Fruit fly (Drosophila melanogaster) S2 (cell line): ENCODE measurements around the gene RAF2.

ENCODE experiments used
- CG8478 ChIP-seq: fragments of >200 bp; optimal IDR thresholded peaks from 2 replicates; lab custom pipeline; 2018
- CTCF ChIP-seq, 2 experiments: fragments of >200 bp; optimal IDR thresholded peaks; 2 replicates each; lab custom pipeline; 2018

RAF2 gene

DNA sequence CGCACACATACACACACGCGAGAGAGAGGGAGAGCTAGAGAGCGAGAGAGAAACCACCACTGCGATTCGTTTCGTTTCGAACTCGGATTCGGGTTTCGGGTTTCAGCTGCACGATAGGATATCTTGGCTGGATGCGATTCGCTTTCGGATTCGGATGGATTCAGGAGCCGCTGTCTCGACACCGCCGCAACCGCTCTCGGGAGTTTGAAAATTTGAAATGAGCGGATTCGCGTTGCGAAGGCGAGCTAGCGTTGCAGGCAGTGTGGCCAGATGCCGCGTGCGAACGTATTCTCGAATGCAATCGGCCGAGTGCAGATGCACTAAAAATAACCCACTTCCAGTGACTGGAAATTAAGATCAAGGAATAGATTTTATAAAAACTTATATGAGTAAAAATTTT is 25.4 kb downstream of the RAF2 start, which contains the start of gene fax:
fax (minus strand) TSS at position 263 of the 400 bp plus-strand sequence.
- no peak for TF ChIP-seq CG8478 (lab: Kevin White, UChicago)
- TF ChIP-seq CTCF (optimal IDR thresholded peaks at IDR 0.05; lab: Kevin White, UChicago), result peak in 1 of 2 experiments; percentile 60

DNA sequence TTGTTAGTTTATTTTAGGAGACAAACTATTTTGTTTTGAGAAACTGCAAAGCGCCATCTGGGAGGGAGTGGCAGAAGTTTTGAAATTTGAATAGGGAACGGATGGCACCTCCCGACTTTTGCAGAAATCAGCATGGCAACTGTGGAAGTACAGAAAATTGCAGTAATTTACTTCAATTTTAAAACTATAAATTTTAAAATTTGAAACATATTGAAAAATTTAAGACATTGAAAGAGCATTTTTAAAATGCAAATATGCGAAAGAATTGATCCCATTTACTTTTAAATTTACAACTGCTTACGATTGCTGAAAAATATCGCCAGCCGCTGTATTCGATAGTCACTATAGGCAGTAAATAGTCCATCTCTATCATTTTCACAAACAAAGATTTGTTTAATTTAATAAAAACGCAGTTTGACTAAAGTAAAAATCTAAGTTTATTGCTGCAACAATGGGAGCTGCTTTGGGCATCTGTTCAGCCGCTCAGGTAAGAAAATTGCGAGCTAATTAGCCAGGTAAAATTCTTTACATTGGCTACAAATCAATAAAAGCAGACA is 26.3 kb downstream of the RAF2 start, which contains the start of gene Serinc:
Serinc (plus strand) TSS at position 329 of the 557 bp plus-strand sequence.
- TF ChIP-seq CG8478 (lab: Kevin White, UChicago) (no peak), CTCF (optimal IDR thresholded peaks at IDR 0.05; lab: Kevin White, UChicago) (peak; percentile 68 to 92)

DNA sequence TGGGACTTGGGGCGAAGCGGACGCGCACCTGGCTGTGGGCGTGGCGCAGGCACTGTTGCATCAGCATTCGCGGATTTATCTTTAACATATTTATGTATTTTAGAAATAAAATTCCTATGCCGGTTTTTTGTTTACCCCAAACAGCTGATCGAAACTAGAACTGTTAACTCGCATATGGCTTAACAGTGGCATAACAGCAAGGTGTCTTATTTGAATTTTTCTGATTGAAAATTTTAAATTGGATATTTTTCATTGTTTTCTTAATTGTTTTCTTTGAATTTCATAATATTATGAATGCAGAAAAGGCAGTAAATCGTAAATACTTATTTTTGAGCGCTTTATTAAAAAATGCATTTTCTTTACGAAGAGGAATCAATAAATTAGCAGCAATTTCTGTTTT is 30.9 kb downstream of the RAF2 start, which contains the start of gene GluRS-m:
GluRS-m (minus strand) TSS at position 154 of the 400 bp plus-strand sequence.
- TF ChIP-seq CTCF (optimal IDR thresholded peaks at IDR 0.05; lab: Kevin White, UChicago) (no peak), CG8478 (lab: Kevin White, UChicago) (no peak)

DNA sequence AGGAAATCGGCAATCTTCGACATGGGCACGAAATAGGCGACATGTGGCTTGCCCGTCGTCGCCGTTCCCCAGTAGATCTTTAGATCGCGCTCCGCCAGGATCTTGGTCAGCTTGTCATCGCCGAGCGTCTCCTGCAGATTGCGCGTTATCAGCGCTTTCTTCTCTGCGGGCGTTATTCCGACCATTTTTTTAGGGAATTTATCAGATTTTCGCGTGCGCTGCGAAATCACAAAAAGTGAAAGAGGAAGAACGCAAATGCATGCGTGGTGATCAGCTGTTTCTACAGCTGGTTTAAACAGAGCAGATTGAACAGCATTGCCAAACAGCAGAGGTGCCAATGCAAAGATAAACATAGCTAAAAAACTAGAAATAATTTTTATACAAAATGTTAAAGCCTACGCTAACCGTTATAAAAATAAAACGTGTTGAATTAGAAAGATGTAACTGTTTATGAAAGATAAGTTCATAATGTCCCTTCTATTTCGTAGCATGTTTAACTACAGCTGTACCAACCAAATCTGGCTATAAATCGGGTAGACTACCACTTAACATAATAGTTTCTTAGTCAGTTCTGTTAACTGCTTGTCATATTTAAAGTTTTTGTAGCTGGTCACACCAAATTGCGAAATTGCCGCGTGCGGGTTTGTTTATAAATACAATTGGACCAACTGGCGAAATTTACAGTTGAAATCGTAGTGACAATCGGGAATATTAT is 33.1 kb downstream of the RAF2 start, which contains the start of the genes TyrRS and CG33158:
TyrRS (minus strand) TSS at position 244 of the 715 bp plus-strand sequence.
CG33158 (plus strand) TSS at position 539 of the 715 bp plus-strand sequence.
- TF ChIP-seq CG8478 (lab: Kevin White, UChicago) (no peak), CTCF (optimal IDR thresholded peaks at IDR 0.05; lab: Kevin White, UChicago) (no peak)

DNA sequence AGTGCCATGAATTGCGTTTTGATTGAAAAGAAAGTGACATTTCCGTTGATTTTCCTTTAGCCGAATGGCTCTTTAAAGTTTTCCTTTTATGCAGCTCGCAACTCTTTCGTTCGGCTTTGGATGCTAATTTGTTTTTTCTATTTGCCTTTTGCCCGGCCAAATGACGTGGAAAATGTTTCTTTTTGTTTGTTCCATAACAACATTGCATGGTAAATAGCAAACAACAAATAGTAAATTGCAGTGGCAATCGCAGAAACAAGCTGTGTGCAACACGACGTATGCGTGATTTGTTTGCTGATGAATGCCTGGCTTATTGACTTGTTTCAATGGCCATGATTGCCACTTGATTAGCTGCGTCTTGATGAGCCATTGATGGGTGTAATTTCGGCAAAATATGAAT is 43.3 kb downstream of the RAF2 start:
- no peak for TF ChIP-seq CTCF (optimal IDR thresholded peaks at IDR 0.05; lab: Kevin White, UChicago)
- TF ChIP-seq CG8478 (lab: Kevin White, UChicago), result no peak

DNA sequence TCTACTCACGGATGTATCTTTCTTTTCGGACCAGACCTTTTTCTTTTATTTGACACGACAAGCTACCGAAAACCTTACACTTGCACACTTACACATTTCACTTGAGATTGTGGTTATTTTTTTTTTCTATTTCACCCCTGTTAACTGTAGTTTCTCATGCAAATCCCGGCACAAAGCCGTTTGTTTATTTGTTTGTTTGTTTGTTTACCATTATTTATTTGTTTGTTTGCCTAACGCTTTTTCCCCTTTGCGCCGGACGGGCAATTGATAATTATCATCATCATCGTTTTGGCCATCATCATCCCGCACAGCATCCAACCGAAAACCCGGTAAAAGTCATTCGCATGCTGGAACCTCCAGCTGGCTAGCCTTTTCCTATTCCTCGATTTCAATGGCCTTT is 44.9 kb downstream of the RAF2 start:
- TF ChIP-seq CG8478 (lab: Kevin White, UChicago) (no peak), CTCF (optimal IDR thresholded peaks at IDR 0.05; lab: Kevin White, UChicago) (no peak)

DNA sequence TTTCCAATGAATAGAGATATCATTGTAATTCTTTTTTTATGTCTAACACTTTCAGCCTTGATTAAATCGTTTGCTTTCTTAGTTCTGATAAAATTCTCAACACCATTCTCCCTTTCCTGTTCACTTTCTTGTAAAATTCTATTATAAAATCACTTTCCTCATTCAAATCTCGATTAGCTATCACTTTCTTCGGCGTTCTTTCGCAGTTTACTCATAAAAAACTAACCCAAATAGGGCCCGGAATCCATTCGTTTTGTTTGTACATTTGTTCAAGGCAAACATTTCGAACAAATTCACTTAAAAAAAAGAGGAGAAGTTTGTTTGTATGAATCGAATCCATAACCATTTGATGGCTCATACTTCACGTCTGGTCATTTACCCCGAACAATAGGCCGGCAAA is 47.4 kb downstream of the RAF2 start:
- no peak for TF ChIP-seq CG8478 (lab: Kevin White, UChicago)
- TF ChIP-seq CTCF (optimal IDR thresholded peaks at IDR 0.05; lab: Kevin White, UChicago), result no peak

DNA sequence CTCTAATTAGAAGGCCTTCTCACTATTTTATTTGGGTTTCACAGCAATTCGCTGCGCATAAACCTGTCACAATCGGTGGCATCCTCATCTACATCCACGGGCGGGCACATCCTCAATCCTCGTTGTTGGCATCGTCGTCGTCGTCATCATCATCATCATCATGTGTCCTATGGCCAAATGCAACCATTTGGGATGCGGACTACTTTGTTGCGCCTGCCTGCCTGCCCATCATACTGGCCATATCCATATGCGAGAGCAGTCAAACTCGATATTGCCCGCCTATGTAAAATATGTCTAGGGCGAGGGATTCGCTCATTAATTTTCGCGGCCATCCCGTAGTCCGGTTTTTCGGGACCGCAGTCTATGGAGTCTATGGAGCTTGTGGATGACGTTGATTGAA is 51.1 kb downstream of the RAF2 start:
- no peak for TF ChIP-seq CG8478 (lab: Kevin White, UChicago)
- TF ChIP-seq CTCF (optimal IDR thresholded peaks at IDR 0.05; lab: Kevin White, UChicago), result no peak
